Worm (Caenorhabditis elegans): ENCODE data around the gene srw-60.

ce11 chrII:3005499-3005898 is 47.1 kb downstream of the srw-60 start, which contains the start of gene lido-12:
- TF ChIP-seq fkh-10 (GFP tag; optimal IDR thresholded peaks at IDR 0.05): no peak
- no peak for TF ChIP-seq jun-1 (tag; optimal IDR thresholded peaks at IDR 0.05)
- no peak for TF ChIP-seq nhr-237 (tag; optimal IDR thresholded peaks at IDR 0.05)
- no peak for TF ChIP-seq blmp-1 (tag; optimal IDR thresholded peaks at IDR 0.05)
- TF ChIP-seq fos-1 (tag; optimal IDR thresholded peaks at IDR 0.05): no peak
- no peak for TF ChIP-seq pqm-1 (tag; optimal IDR thresholded peaks at IDR 0.05)
- no peak for TF ChIP-seq lin-14 (GFP tag; optimal IDR thresholded peaks at IDR 0.05)
- TF ChIP-seq mdl-1 (tag; optimal IDR thresholded peaks at IDR 0.05): no peak
- no peak for TF ChIP-seq skn-1 (tag; optimal IDR thresholded peaks at IDR 0.05)
- TF ChIP-seq unc-62 (GFP tag; optimal IDR thresholded peaks at IDR 0.05): no peak
- no peak for TF ChIP-seq nhr-12 (tag; optimal IDR thresholded peaks at IDR 0.05)
- no peak for TF ChIP-seq tlp-1 (tag; optimal IDR thresholded peaks at IDR 0.05)
- TF ChIP-seq tbx-2 (tag; optimal IDR thresholded peaks at IDR 0.05): no peak
- no peak for TF ChIP-seq sptf-1 (tag; optimal IDR thresholded peaks at IDR 0.05)
